Fruit fly (Drosophila melanogaster): ENCODE measurements around the gene Raf.

Gene Raf

dm6 chrX:2270557-2270930 is 24.7 kb upstream of the Raf start, which contains the start of gene CG2924 (continued):
- TF ChIP-seq CG6791 (GFP tag; IDR thresholded peaks at IDR 0.05; ENCODE audit: partially characterized antibody) (peak; percentile 100), CG3995 (GFP tag; optimal IDR thresholded peaks at IDR 0.05) (peak; percentile 24), caup (GFP tag; optimal IDR thresholded peaks at IDR 0.05; ENCODE audit: severe bottlenecking) (peak; percentile 34), B-H1 (GFP tag; IDR thresholded peaks at IDR 0.05) (no peak), CG2678 (tag; optimal IDR thresholded peaks at IDR 0.05) (peak; percentile 19), CrebB (tag; optimal IDR thresholded peaks at IDR 0.05) (peak; percentile 42), Ssrp (tag; optimal IDR thresholded peaks at IDR 0.05) (no peak), Nf-YB (GFP tag; optimal IDR thresholded peaks at IDR 0.05) (peak; percentile 33), Oli (tag; optimal IDR thresholded peaks at IDR 0.05) (no peak), CG12744 (GFP tag; optimal IDR thresholded peaks at IDR 0.05) (no peak), CHES-1-like (GFP tag; optimal IDR thresholded peaks at IDR 0.05) (peak; percentile 64), ranshi (GFP tag; IDR thresholded peaks at IDR 0.05) (peak; percentile 52; the same call in 1 of the 2 replicates), CG4820 (GFP tag; optimal IDR thresholded peaks at IDR 0.05) (no peak), stwl (tag; optimal IDR thresholded peaks at IDR 0.05) (peak; percentile 54), CG13123 (GFP tag; optimal IDR thresholded peaks at IDR 0.05) (no peak), prd (optimal IDR thresholded peaks at IDR 0.05) (no peak), prd (GFP tag; IDR thresholded peaks at IDR 0.05) (peak; percentile 65), CG13287 (GFP tag; IDR thresholded peaks at IDR 0.05; ENCODE audit: partially characterized antibody) (peak; percentile 100), Hey (tag; optimal IDR thresholded peaks at IDR 0.05) (no peak), Kr (GFP tag; optimal IDR thresholded peaks at IDR 0.05) (no peak), PHDP (tag; optimal IDR thresholded peaks at IDR 0.05) (peak; percentile 35), CG32772 (GFP tag; IDR thresholded peaks at IDR 0.05) (0 out of 2 replicates have a peak, but pooled peaks have one; percentile 24), fd3F (GFP tag; optimal IDR thresholded peaks at IDR 0.05) (no peak), CG7839 (tag; optimal IDR thresholded peaks at IDR 0.05) (peak; percentile 16), HmgZ (tag; optimal IDR thresholded peaks at IDR 0.05) (peak; percentile 93), slp2 (GFP tag; optimal IDR thresholded peaks at IDR 0.05) (no peak), Trl (optimal IDR thresholded peaks at IDR 0.05) (no peak), Trl (GFP tag; optimal IDR thresholded peaks at IDR 0.05) (peak; percentile 36), CG8478 (optimal IDR thresholded peaks at IDR 0.05) (no peak), CG12299 (tag; optimal IDR thresholded peaks at IDR 0.05) (peak; percentile 43), vvl (GFP tag; IDR thresholded peaks at IDR 0.05) (peak; percentile 72; the same call in 1 of the 2 replicates), Dp (GFP tag; optimal IDR thresholded peaks at IDR 0.05) (peak; percentile 93), Bdp1 (GFP tag; optimal IDR thresholded peaks at IDR 0.05) (peak; percentile 22), CG18599 (GFP tag; optimal IDR thresholded peaks at IDR 0.05) (peak; percentile 59), Hmx (GFP tag; optimal IDR thresholded peaks at IDR 0.05) (no peak), ssp (GFP tag; IDR thresholded peaks at IDR 0.05) (peak; percentile 66), CG4360 (GFP tag; IDR thresholded peaks at IDR 0.05) (peak; percentile 56), Hr3 (GFP tag; optimal IDR thresholded peaks at IDR 0.05) (peak; percentile 44), crol (GFP tag; IDR thresholded peaks at IDR 0.05) (no peak), CG12071 (GFP tag; optimal IDR thresholded peaks at IDR 0.05) (no peak), grn (GFP tag; optimal IDR thresholded peaks at IDR 0.05) (peak; percentile 22), tap (tag; optimal IDR thresholded peaks at IDR 0.05) (no peak), seq (GFP tag; IDR thresholded peaks at IDR 0.05) (no peak), CoRest (tag; optimal IDR thresholded peaks at IDR 0.05) (peak; percentile 39), CG6654 (GFP tag; optimal IDR thresholded peaks at IDR 0.05) (no peak), CG2889 (GFP tag; IDR thresholded peaks at IDR 0.05) (no peak), Jarid2 (GFP tag; optimal IDR thresholded peaks at IDR 0.05) (peak; percentile 13), tll (GFP tag; optimal IDR thresholded peaks at IDR 0.05) (no peak), ftz-f1 (GFP tag; optimal IDR thresholded peaks at IDR 0.05) (peak; percentile 68), CG15601 (tag; optimal IDR thresholded peaks at IDR 0.05) (peak; percentile 51), scrt (GFP tag; optimal IDR thresholded peaks at IDR 0.05) (no peak)
